Fruit fly (Drosophila melanogaster): ENCODE measurements around the gene CG6026.

CG6026 gene

dm6 chr3R:19023862-19024261 is 9.5 kb upstream of the CG6026 start, which contains the start of the genes CG6005 and CG14286 (continued):
- TF ChIP-seq jumu (GFP tag; optimal IDR thresholded peaks at IDR 0.05) = peak; percentile 51
- no peak for TF ChIP-seq sc (optimal IDR thresholded peaks at IDR 0.05)
- TF ChIP-seq sc (GFP tag; optimal IDR thresholded peaks at IDR 0.05) = no peak
- no peak for TF ChIP-seq pb (GFP tag; optimal IDR thresholded peaks at IDR 0.05)
- peak; percentile 73 for TF ChIP-seq CG12659 (GFP tag; optimal IDR thresholded peaks at IDR 0.05)
- no peak for TF ChIP-seq klu (GFP tag; IDR thresholded peaks at IDR 0.05)
- TF ChIP-seq unc-4 (GFP tag; IDR thresholded peaks at IDR 0.05; ENCODE audit: partially characterized antibody) = peak; percentile 85
- TF ChIP-seq bab2 (GFP tag; optimal IDR thresholded peaks at IDR 0.05) = peak; percentile 69
- peak; percentile 53 for TF ChIP-seq CG3995 (GFP tag; optimal IDR thresholded peaks at IDR 0.05)
- TF ChIP-seq gce (GFP tag; IDR thresholded peaks at IDR 0.05) = peak; percentile 48; the same call in 1 of the 3 replicates
- peak; percentile 19 to 72 for TF ChIP-seq Hr51 (GFP tag; optimal IDR thresholded peaks at IDR 0.05)
- peak; percentile 73 for TF ChIP-seq ttk (GFP tag; IDR thresholded peaks at IDR 0.05)
- TF ChIP-seq PHDP (tag; optimal IDR thresholded peaks at IDR 0.05) = peak; percentile 36
- peak; percentile 61 for TF ChIP-seq CG9609 (GFP tag; optimal IDR thresholded peaks at IDR 0.05)
- TF ChIP-seq Usf (GFP tag; optimal IDR thresholded peaks at IDR 0.05) = no peak
- TF ChIP-seq CG34224 (GFP tag; IDR thresholded peaks at IDR 0.05; ENCODE audit: partially characterized antibody) = peak; percentile 82
- peak; percentile 48 for TF ChIP-seq her (GFP tag; optimal IDR thresholded peaks at IDR 0.05)
- no peak for TF ChIP-seq GATAe (GFP tag; conservative IDR thresholded peaks at IDR 0.05)
- TF ChIP-seq Meics (GFP tag; optimal IDR thresholded peaks at IDR 0.05) = no peak
- no peak for TF ChIP-seq jigr1 (GFP tag; IDR thresholded peaks at IDR 0.05)
- TF ChIP-seq maf-S (GFP tag; optimal IDR thresholded peaks at IDR 0.05) = no peak
- peak; percentile 67; the same call in 1 of the 2 replicates for TF ChIP-seq aop (GFP tag; IDR thresholded peaks at IDR 0.05)
- peak; percentile 58; the same call in 1 of the 2 replicates for TF ChIP-seq lmd (GFP tag; IDR thresholded peaks at IDR 0.05)
- TF ChIP-seq pzg (GFP tag; optimal IDR thresholded peaks at IDR 0.05) = peak; percentile 60
- peak; percentile 31 for TF ChIP-seq disco-r (GFP tag; optimal IDR thresholded peaks at IDR 0.05)
- TF ChIP-seq sqz (GFP tag; optimal IDR thresholded peaks at IDR 0.05) = no peak
- peak; percentile 48 for TF ChIP-seq CG15269 (tag; optimal IDR thresholded peaks at IDR 0.05)
- peak; percentile 87 for TF ChIP-seq ci (GFP tag; IDR thresholded peaks at IDR 0.05)
- peak; percentile 33 for TF ChIP-seq CG9797 (GFP tag; optimal IDR thresholded peaks at IDR 0.05)
- TF ChIP-seq Nf-YA (GFP tag; IDR thresholded peaks at IDR 0.05) = peak; percentile 45; the same call in 1 of the 2 replicates
- peak; percentile 64 for TF ChIP-seq CG1603 (tag; optimal IDR thresholded peaks at IDR 0.05)
- TF ChIP-seq Eip74EF (GFP tag; optimal IDR thresholded peaks at IDR 0.05) = no peak
- TF ChIP-seq cad (GFP tag; optimal IDR thresholded peaks at IDR 0.05) = no peak
- TF ChIP-seq Dbx (GFP tag; IDR thresholded peaks at IDR 0.05) = peak; percentile 71
- TF ChIP-seq CG5180 (GFP tag; optimal IDR thresholded peaks at IDR 0.05) = no peak
- no peak for TF ChIP-seq ab (GFP tag; optimal IDR thresholded peaks at IDR 0.05)
- TF ChIP-seq CG12744 (GFP tag; optimal IDR thresholded peaks at IDR 0.05) = peak; percentile 16
- no peak for TF ChIP-seq Asciz (GFP tag; optimal IDR thresholded peaks at IDR 0.05)
- peak; percentile 74 for TF ChIP-seq az2 (GFP tag; optimal IDR thresholded peaks at IDR 0.05)
- no peak for TF ChIP-seq Sox100B (GFP tag; optimal IDR thresholded peaks at IDR 0.05)
- peak; percentile 37 for TF ChIP-seq Sox102F (GFP tag; optimal IDR thresholded peaks at IDR 0.05)
- no peak for TF ChIP-seq CG32767 (GFP tag; IDR thresholded peaks at IDR 0.05)
- TF ChIP-seq CG17328 (GFP tag; IDR thresholded peaks at IDR 0.05) = peak; percentile 60
- TF ChIP-seq sna (GFP tag; IDR thresholded peaks at IDR 0.05; ENCODE audit: partially characterized antibody) = peak; percentile 69
- peak; percentile 64 for TF ChIP-seq Dad (GFP tag; optimal IDR thresholded peaks at IDR 0.05)
- TF ChIP-seq Tbp (GFP tag; optimal IDR thresholded peaks at IDR 0.05) = no peak
- no peak for TF ChIP-seq Spps (tag; optimal IDR thresholded peaks at IDR 0.05)
- peak; percentile 36 for TF ChIP-seq CG2678 (tag; optimal IDR thresholded peaks at IDR 0.05)
- peak; percentile 64 for TF ChIP-seq Hsf (GFP tag; optimal IDR thresholded peaks at IDR 0.05)
- TF ChIP-seq CG13287 (GFP tag; IDR thresholded peaks at IDR 0.05; ENCODE audit: partially characterized antibody) = peak; percentile 88
- 0 out of 2 replicates have a peak, but pooled peaks have one; percentile 9 for TF ChIP-seq CG4404 (GFP tag; IDR thresholded peaks at IDR 0.05)
